Worm (Caenorhabditis elegans) whole organism, mixed stage, embryonic: ENCODE results near the gene inx-18.

Experiments used
- blmp-1 ChIP-seq: fragments of 150-350 bp; optimal IDR thresholded peaks from 2 replicates; lab custom pipeline; 2014; ENCODE audit warnings: missing biosample characterization, missing genetic modification characterization
- elt-1 ChIP-seq: sonication (generic microtip); optimal IDR thresholded peaks from 2 replicates; lab custom pipeline; 2017; ENCODE audit warnings: missing genetic modification characterization, mild to moderate bottlenecking, missing compliant biosample characterization, antibody characterized with exemption, moderate library complexity, borderline replicate concordance; ENCODE audit not compliant: insufficient read depth
- lin-13 ChIP-seq: fragments of 150-350 bp; optimal IDR thresholded peaks from 2 replicates; lab custom pipeline; 2014; ENCODE audit warnings: missing biosample characterization, missing genetic modification characterization
- lin-32 ChIP-seq: fragments of 200-800 bp; sonication (Bioruptor generic); optimal IDR thresholded peaks from 2 replicates; lab custom pipeline; 2018; ENCODE audit warnings: mild to moderate bottlenecking, missing genetic modification characterization, missing compliant biosample characterization
- mab-5 ChIP-seq: fragments of 150-350 bp; optimal IDR thresholded peaks from 2 replicates; lab custom pipeline; 2014; ENCODE audit warnings: missing biosample characterization, missing genetic modification characterization
- nhr-237 ChIP-seq: fragments of 150-350 bp; optimal IDR thresholded peaks from 2 replicates; lab custom pipeline; 2014; ENCODE audit warnings: missing biosample characterization, missing genetic modification characterization
- nhr-28 ChIP-seq: fragments of 150-350 bp; optimal IDR thresholded peaks from 2 replicates; lab custom pipeline; 2014; ENCODE audit warnings: missing biosample characterization, missing genetic modification characterization
- nhr-76 ChIP-seq: sonication (generic microtip); optimal IDR thresholded peaks from 2 replicates; lab custom pipeline; 2017; ENCODE audit warnings: missing biosample characterization, missing genetic modification characterization
- pha-4 ChIP-seq: fragments of 150-350 bp; optimal IDR thresholded peaks from 2 replicates; lab custom pipeline; 2018; ENCODE audit warnings: missing biosample characterization, missing genetic modification reagents, missing genetic modification characterization
- snpc-4 ChIP-seq: fragments of 150-350 bp; optimal IDR thresholded peaks from 2 replicates; lab custom pipeline; 2014; ENCODE audit warnings: missing biosample characterization, missing genetic modification characterization
- unc-120 ChIP-seq: sonication (generic microtip); optimal IDR thresholded peaks from 2 replicates; lab custom pipeline; 2017; ENCODE audit warnings: missing genetic modification characterization, missing compliant biosample characterization; ENCODE audit not compliant: poor library complexity, severe bottlenecking
- zip-8 ChIP-seq: fragments of 150-350 bp; optimal IDR thresholded peaks from 2 replicates; lab custom pipeline; 2014; ENCODE audit warnings: missing biosample characterization, missing genetic modification characterization
- ztf-11 ChIP-seq: fragments of 150-350 bp; optimal IDR thresholded peaks from 2 replicates; lab custom pipeline; 2014; ENCODE audit warnings: missing biosample characterization, missing genetic modification characterization

DNA sequence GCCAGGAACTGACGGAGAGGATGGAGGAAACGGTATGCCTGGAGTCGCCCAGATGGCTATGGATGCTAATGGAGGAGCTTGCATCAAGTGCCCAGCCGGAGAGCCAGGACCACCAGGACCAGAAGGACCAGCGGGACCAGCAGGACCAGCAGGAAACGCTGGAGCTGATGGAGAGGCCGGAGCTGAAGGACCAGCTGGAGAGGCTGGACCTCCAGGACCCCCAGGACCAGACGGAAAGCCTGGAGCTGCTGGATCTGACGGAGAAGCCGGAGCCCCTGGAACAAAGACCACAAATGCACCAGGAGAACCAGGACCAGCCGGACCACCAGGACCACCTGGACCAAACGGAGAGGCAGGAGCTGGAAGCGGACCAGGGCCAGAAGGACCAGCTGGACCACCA, 1.3 kb upstream of the inx-18 start:
- TF ChIP-seq nhr-76 = no peak
- no peak for TF ChIP-seq ztf-11
- no peak for TF ChIP-seq pha-4 (tag; lab: Kevin White, UChicago)
- no peak for TF ChIP-seq blmp-1
- no peak for TF ChIP-seq zip-8 (tag; lab: Kevin White, UChicago)
- no peak for TF ChIP-seq lin-13
- no peak for TF ChIP-seq unc-120 (tag; lab: Kevin White, UChicago)
- no peak for TF ChIP-seq elt-1
- TF ChIP-seq nhr-237 (tag; lab: Kevin White, UChicago) = no peak
- no peak for TF ChIP-seq mab-5 (tag; lab: Kevin White, UChicago)
- TF ChIP-seq nhr-28 = no peak
- TF ChIP-seq snpc-4 (tag; lab: Kevin White, UChicago) = no peak
- no peak for TF ChIP-seq lin-32 (GFP tag; lab: Kevin White, UChicago)
